Worm (Caenorhabditis elegans) whole organism, L4/young adult: ENCODE results near the gene B0554.7.

Experiments used
- W03F9.2 ChIP-seq: fragments of 150-350 bp; optimal IDR thresholded peaks from 2 replicates; lab custom pipeline; 2014; ENCODE audit warnings: missing biosample characterization, missing genetic modification characterization
- dao-5 ChIP-seq: sonication (generic microtip); optimal IDR thresholded peaks from 2 replicates; lab custom pipeline; 2016; ENCODE audit warnings: missing genotype, missing genetic modification characterization, moderate library complexity, missing compliant biosample characterization
- him-1 ChIP-seq: sonication (generic microtip); optimal IDR thresholded peaks from 2 replicates; lab custom pipeline; 2016; ENCODE audit warnings: missing genotype, missing genetic modification reagents, missing genetic modification characterization, missing compliant biosample characterization

Gene B0554.7

DNA sequence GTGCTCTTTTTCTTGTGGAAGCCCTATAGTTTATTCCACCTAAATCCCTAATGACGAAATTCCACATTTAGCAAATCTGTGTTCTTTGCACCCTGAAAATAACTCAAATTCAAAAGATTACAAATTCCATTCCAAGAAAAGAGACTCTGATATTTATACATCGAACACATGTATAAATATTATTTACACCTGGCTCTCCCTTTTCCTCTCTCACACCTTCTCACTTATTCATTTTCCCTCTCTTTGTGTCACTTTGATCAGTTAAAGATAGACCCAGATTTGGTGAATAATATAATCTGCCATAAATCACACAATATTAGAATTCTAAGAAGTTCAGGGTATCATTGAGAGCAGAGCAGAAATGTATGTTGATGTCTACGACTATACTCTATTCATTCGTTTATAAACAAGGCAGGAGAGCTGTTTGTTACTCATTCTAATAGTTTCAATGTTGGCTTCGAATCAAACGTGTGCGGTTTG is 48.6 kb downstream of the B0554.7 start, which contains the start of gene nhr-254:
Gene nhr-254, plus strand, starts transcription at position 430 of the 480 bp plus-strand sequence.
- TF ChIP-seq W03F9.2 (tag; lab: Kevin White, UChicago) (no peak), him-1 (tag; lab: Kevin White, UChicago) (no peak), dao-5 (tag; lab: Kevin White, UChicago) (no peak)

- TF ChIP-seq dao-5 (tag; lab: Kevin White, UChicago), result no peak
- TF ChIP-seq W03F9.2 (tag; lab: Kevin White, UChicago), result no peak
- TF ChIP-seq him-1 (tag; lab: Kevin White, UChicago), result no peak
Observed at ce11 chrV:388397-388796, 52.4 kb downstream of the B0554.7 start, which contains the start of gene ZK6.6. TSS of gene ZK6.6 (plus strand) at chrV:388697.
